Worm (Caenorhabditis elegans) whole organism, L4 larva: ENCODE results near the gene C49A9.1.

Source experiments
- F49E8.2 ChIP-seq: sonication (generic microtip); optimal IDR thresholded peaks from 2 replicates; lab custom pipeline; 2016; ENCODE audit warnings: missing compliant biosample characterization, mild to moderate bottlenecking, missing genetic modification characterization, borderline replicate concordance
- ama-1 ChIP-seq: fragments of 150-350 bp; optimal IDR thresholded peaks from 2 replicates; lab custom pipeline; 2014; ENCODE audit warnings: inconsistent platforms, mixed read lengths
- attf-4 ChIP-seq: sonication (generic microtip); optimal IDR thresholded peaks from 3 replicates; lab custom pipeline; 2017; ENCODE audit warnings: missing biosample characterization, missing genetic modification characterization
- dmd-8 ChIP-seq: fragments of 200-800 bp; sonication (Bioruptor generic); IDR thresholded peaks from 2 replicates; pipeline ENCODE4 v1.3.6; 2022; ENCODE audit warnings: missing genetic modification characterization, missing compliant biosample characterization
- fkh-10 ChIP-seq: fragments of 150-350 bp; optimal IDR thresholded peaks from 2 replicates; lab custom pipeline; 2014; ENCODE audit warnings: missing biosample characterization, missing genetic modification reagents, missing genetic modification characterization
- mep-1 ChIP-seq: fragments of 150-350 bp; sonication (generic microtip); optimal IDR thresholded peaks from 3 replicates; lab custom pipeline; 2014; ENCODE audit warnings: missing biosample characterization, missing genetic modification characterization
- mes-2 ChIP-seq: sonication (generic microtip); optimal IDR thresholded peaks from 2 replicates; lab custom pipeline; 2016; ENCODE audit warnings: missing genotype, mild to moderate bottlenecking, missing genetic modification characterization, missing compliant biosample characterization; ENCODE audit not compliant: poor library complexity, severe bottlenecking
- nhr-10 ChIP-seq: fragments of 150-350 bp; optimal IDR thresholded peaks from 2 replicates; lab custom pipeline; 2014; ENCODE audit warnings: missing biosample characterization, missing genetic modification characterization
- nhr-28 ChIP-seq: fragments of 150-350 bp; optimal IDR thresholded peaks from 2 replicates; lab custom pipeline; 2014; ENCODE audit warnings: missing biosample characterization, missing genetic modification characterization
- snpc-4 ChIP-seq: fragments of 150-350 bp; optimal IDR thresholded peaks from 2 replicates; lab custom pipeline; 2014; ENCODE audit warnings: missing biosample characterization, missing genetic modification characterization
- vab-7 ChIP-seq: fragments of 200-800 bp; sonication (Bioruptor generic); IDR thresholded peaks from 2 replicates; pipeline ENCODE4 v1.3.6; 2022; ENCODE audit warnings: missing genetic modification reagents, missing genetic modification characterization, missing compliant biosample characterization
- zag-1 ChIP-seq: fragments of 150-350 bp; optimal IDR thresholded peaks from 2 replicates; lab custom pipeline; 2014; ENCODE audit warnings: missing biosample characterization, missing genetic modification characterization
- ztf-11 ChIP-seq: fragments of 150-350 bp; optimal IDR thresholded peaks from 2 replicates; lab custom pipeline; 2014; ENCODE audit warnings: missing biosample characterization, missing genetic modification characterization

ce11 chrIV:6237508-6238227 is 9.7 kb downstream of the C49A9.1 start, which contains the start of the genes F58F9.6 and F58F9.8:
- TF ChIP-seq ztf-11 (tag; lab: Kevin White, UChicago), result no peak
- TF ChIP-seq F49E8.2 (tag; lab: Kevin White, UChicago), result no peak
- TF ChIP-seq dmd-8 (GFP tag; lab: Robert Waterston, UW), result no peak
- no peak for TF ChIP-seq ama-1 (lab: Kevin White, UChicago)
- TF ChIP-seq mep-1 (tag; lab: Kevin White, UChicago), result no peak
- no peak for TF ChIP-seq nhr-28 (tag; lab: Kevin White, UChicago)
- TF ChIP-seq nhr-10, result no peak
- TF ChIP-seq mes-2, result no peak
- TF ChIP-seq attf-4 (tag; lab: Kevin White, UChicago), result no peak
- no peak for TF ChIP-seq vab-7 (GFP tag; lab: Robert Waterston, UW)
- no peak for TF ChIP-seq fkh-10 (GFP tag; lab: Kevin White, UChicago)
- TF ChIP-seq snpc-4, result no peak
- TF ChIP-seq zag-1 (tag; lab: Kevin White, UChicago), result no peak
